Fruit fly (Drosophila melanogaster) whole organism, pupa: Measurements from ENCODE around the gene Jhbp15.

Experiments used
- CG10348 ChIP-seq: fragments of 200-800 bp; sonication (Bioruptor generic); IDR thresholded peaks from 2 replicates; pipeline ENCODE4 v1.3.6; 2022; ENCODE audit warnings: missing biosample characterization, missing genetic modification characterization
- CG12605 ChIP-seq: fragments of 200-800 bp; sonication (Bioruptor generic); IDR thresholded peaks from 2 replicates; pipeline ENCODE4 v1.3.6; 2022; ENCODE audit warnings: missing biosample characterization, missing genetic modification characterization
- CG13204 ChIP-seq: fragments of 200-800 bp; sonication (Bioruptor generic); optimal IDR thresholded peaks from 2 replicates; lab custom pipeline; 2018; ENCODE audit warnings: missing biosample characterization, mild to moderate bottlenecking, missing genetic modification characterization, moderate library complexity
- CG14655 ChIP-seq: fragments of 200-800 bp; sonication (Bioruptor generic); optimal IDR thresholded peaks from 3 replicates; lab custom pipeline; 2017; ENCODE audit warnings: mild to moderate bottlenecking, missing biosample characterization, missing genetic modification reagents, missing genetic modification characterization
- CG15710 ChIP-seq: fragments of 200-800 bp; sonication (Bioruptor generic); optimal IDR thresholded peaks from 2 replicates; lab custom pipeline; 2018; ENCODE audit warnings: missing biosample characterization, mild to moderate bottlenecking, missing genetic modification characterization, moderate library complexity
- CG17806 ChIP-seq: fragments of 200-800 bp; sonication (Bioruptor generic); optimal IDR thresholded peaks from 2 replicates; lab custom pipeline; 2018; ENCODE audit warnings: missing biosample characterization, mild to moderate bottlenecking, missing genetic modification characterization, moderate library complexity
- CG32121 ChIP-seq: fragments of 200-800 bp; sonication (Bioruptor generic); IDR thresholded peaks from 2 replicates; pipeline ENCODE4 v1.3.6; 2022; ENCODE audit warnings: missing biosample characterization, missing genetic modification characterization
- CG34367 ChIP-seq: fragments of 200-800 bp; sonication (Bioruptor generic); optimal IDR thresholded peaks from 2 replicates; lab custom pipeline; 2018; ENCODE audit warnings: missing biosample characterization, mild to moderate bottlenecking, missing genetic modification characterization
- CG4496 ChIP-seq: fragments of 200-800 bp; sonication (Bioruptor generic); IDR thresholded peaks from 3 replicates; pipeline ENCODE4 v1.3.6; 2022; ENCODE audit warnings: missing biosample characterization, missing genetic modification characterization
- CG8159 ChIP-seq: fragments of 200-800 bp; sonication (Bioruptor generic); optimal IDR thresholded peaks from 3 replicates; lab custom pipeline; 2018; ENCODE audit warnings: missing biosample characterization, mild to moderate bottlenecking, missing genetic modification characterization, moderate library complexity
- CG8301 ChIP-seq: fragments of 200-800 bp; sonication (Bioruptor generic); optimal IDR thresholded peaks from 2 replicates; lab custom pipeline; 2018; ENCODE audit warnings: missing biosample characterization, mild to moderate bottlenecking, missing genetic modification characterization
- CG9948 ChIP-seq: fragments of 200-800 bp; sonication (Bioruptor generic); optimal IDR thresholded peaks from 2 replicates; lab custom pipeline; 2018; ENCODE audit warnings: missing biosample characterization, mild to moderate bottlenecking, missing genetic modification characterization, moderate library complexity
- D1 ChIP-seq: fragments of 200-800 bp; sonication (Bioruptor generic); optimal IDR thresholded peaks from 2 replicates; lab custom pipeline; 2018; ENCODE audit warnings: missing biosample characterization, mild to moderate bottlenecking, missing genetic modification characterization, moderate library complexity
- EcR ChIP-seq: fragments of 200-800 bp; sonication (Bioruptor generic); optimal IDR thresholded peaks from 3 replicates; lab custom pipeline; 2019; ENCODE audit warnings: missing biosample characterization, missing genetic modification characterization, mild to moderate bottlenecking, moderate library complexity, missing genetic modification reagents
- Ets98B ChIP-seq: fragments of 200-800 bp; sonication (Bioruptor generic); IDR thresholded peaks from 2 replicates; pipeline ENCODE4 v1.3.6; 2022; ENCODE audit warnings: missing biosample characterization, missing genetic modification characterization
- Pif1A ChIP-seq: fragments of 200-800 bp; sonication (Bioruptor generic); optimal IDR thresholded peaks from 3 replicates; lab custom pipeline; 2016; ENCODE audit warnings: missing biosample characterization, missing genetic modification characterization
- Pif1B ChIP-seq: fragments of 200-800 bp; sonication (Bioruptor generic); optimal IDR thresholded peaks from 3 replicates; lab custom pipeline; 2016; ENCODE audit warnings: missing biosample characterization, missing genetic modification characterization
- Snoo ChIP-seq: fragments of 200-800 bp; sonication (Bioruptor generic); optimal IDR thresholded peaks from 3 replicates; lab custom pipeline; 2017; ENCODE audit warnings: missing biosample characterization, mild to moderate bottlenecking, missing genetic modification characterization, inconsistent platforms
- fd96Ca ChIP-seq: fragments of 200-800 bp; sonication (Bioruptor generic); IDR thresholded peaks from 3 replicates; pipeline ENCODE4 v1.3.6; 2022; ENCODE audit warnings: missing biosample characterization, missing genetic modification characterization
- gl ChIP-seq: fragments of 200-800 bp; sonication (Bioruptor generic); optimal IDR thresholded peaks from 2 replicates; lab custom pipeline; 2018; ENCODE audit warnings: missing biosample characterization, mild to moderate bottlenecking, missing genetic modification characterization
- rn ChIP-seq: fragments of 200-800 bp; sonication (Bioruptor generic); IDR thresholded peaks from 2 replicates; pipeline ENCODE4 v1.3.6; 2022; ENCODE audit warnings: missing biosample characterization, missing genetic modification characterization

Jhbp15 gene

dm6 chr3R:21064000-21064924, 13.5 kb upstream of the Jhbp15 start, which contains the start of gene Cortactin:
Gene Cortactin (minus strand): TSS chr3R:21064471.
- TF ChIP-seq D1 (no peak), Snoo (no peak), CG8301 (tag; lab: Kevin White, UChicago) (no peak), EcR (GFP tag; lab: Kevin White, UChicago) (peak; percentile 41), CG8159 (tag; lab: Kevin White, UChicago) (no peak), fd96Ca (GFP tag; lab: Robert Waterston, UW) (no peak), CG12605 (GFP tag; lab: Robert Waterston, UW) (no peak)

DNA sequence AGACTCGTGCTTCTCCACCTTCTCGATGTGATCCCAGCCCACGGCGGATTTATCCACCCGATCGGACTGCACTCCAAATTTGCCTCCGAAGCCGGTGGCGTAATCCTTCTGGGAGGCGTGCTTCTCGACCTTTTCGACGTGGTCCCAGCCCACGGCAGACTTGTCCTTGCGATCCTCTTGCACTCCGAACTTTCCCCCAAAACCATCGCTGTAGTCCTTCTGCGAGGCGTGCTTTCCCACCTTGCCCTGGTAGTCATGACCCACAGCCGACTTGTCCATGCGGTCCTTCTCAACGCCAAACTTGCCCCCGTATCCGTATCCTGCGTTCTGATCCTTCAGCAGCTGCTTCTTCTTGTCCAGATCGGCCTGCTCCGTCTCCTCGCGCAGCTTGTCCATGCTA, 12.7 kb upstream of the Jhbp15 start:
- TF ChIP-seq Pif1B (no peak), CG8159 (tag; lab: Kevin White, UChicago) (no peak), CG15710 (tag; lab: Kevin White, UChicago) (no peak), D1 (no peak), gl (no peak), EcR (GFP tag; lab: Kevin White, UChicago) (no peak), Pif1A (no peak)

dm6 chr3R:21060430-21061245, 9.9 kb upstream of the Jhbp15 start, which contains the start of gene Mvl:
Gene Mvl (minus strand): TSS chr3R:21060800.
- TF ChIP-seq fd96Ca (GFP tag; lab: Robert Waterston, UW), result no peak
- TF ChIP-seq CG10348 (GFP tag; lab: Robert Waterston, UW), result no peak
- TF ChIP-seq CG9948 (tag; lab: Kevin White, UChicago), result no peak
- no peak for TF ChIP-seq CG14655 (GFP tag; lab: Kevin White, UChicago)
- TF ChIP-seq CG8159 (tag; lab: Kevin White, UChicago), result no peak
- TF ChIP-seq Pif1A, result no peak
- no peak for TF ChIP-seq CG13204 (GFP tag; lab: Kevin White, UChicago)
- TF ChIP-seq Ets98B (GFP tag; lab: Robert Waterston, UW), result peak; percentile 41; the same call in 1 of the 2 replicates
- TF ChIP-seq Snoo, result no peak
- peak; percentile 86 for TF ChIP-seq EcR (GFP tag; lab: Kevin White, UChicago)
- no peak for TF ChIP-seq CG17806 (tag; lab: Kevin White, UChicago)
- TF ChIP-seq Pif1B, result no peak
- no peak for TF ChIP-seq D1
- peak; percentile 55; the same call in 2 of the 3 replicates for TF ChIP-seq CG4496 (GFP tag; lab: Robert Waterston, UW)
- no peak for TF ChIP-seq CG15710 (tag; lab: Kevin White, UChicago)
- TF ChIP-seq CG34367 (tag; lab: Kevin White, UChicago), result no peak
- no peak for TF ChIP-seq rn (GFP tag; lab: Robert Waterston, UW)
- TF ChIP-seq gl, result no peak
- TF ChIP-seq CG12605 (GFP tag; lab: Robert Waterston, UW), result 0 out of 2 replicates have a peak, but pooled peaks have one; percentile 12
- no peak for TF ChIP-seq CG32121 (GFP tag; lab: Robert Waterston, UW)
- no peak for TF ChIP-seq CG8301 (tag; lab: Kevin White, UChicago)

DNA sequence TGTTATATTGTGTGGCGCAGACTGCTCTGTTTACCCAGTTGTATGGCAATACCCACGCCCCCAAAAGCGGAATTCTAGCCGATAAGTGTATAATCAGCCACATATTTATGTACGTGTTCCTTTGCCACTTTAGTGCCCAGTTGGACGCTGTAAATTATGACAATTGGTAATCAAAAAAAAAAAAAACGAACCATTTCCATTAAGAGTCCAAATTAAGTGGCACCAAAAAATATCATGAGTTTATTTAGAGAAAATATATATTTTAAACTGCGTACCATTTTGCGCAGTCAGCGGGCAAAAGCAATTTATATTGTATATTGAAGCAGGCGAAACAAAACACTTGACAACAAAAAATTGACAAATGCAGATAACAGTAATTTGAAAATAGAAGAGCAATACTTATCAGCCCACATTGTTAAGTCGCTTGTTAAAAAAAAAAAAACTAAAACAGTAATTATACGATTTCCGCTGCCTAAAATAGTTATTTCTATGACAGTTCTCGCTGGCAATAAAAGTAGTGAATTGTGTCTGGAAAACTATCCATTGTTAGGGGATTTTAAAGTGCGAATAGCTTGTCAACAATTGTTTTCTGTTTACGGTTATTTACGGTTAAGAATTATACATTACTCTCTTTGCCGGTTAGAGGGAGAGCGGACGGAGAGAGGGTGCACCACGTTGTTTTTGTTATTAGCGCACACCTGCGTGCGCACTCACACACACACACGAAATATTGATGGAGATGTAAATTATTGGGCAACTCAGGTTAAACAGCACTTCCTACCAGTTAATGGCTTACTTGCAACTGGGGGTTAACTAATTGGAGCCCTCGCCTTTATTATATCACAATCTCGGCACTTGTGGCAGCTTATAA, 8.9 kb upstream of the Jhbp15 start:
- TF ChIP-seq CG8159 (tag; lab: Kevin White, UChicago) (no peak), D1 (no peak), CG17806 (tag; lab: Kevin White, UChicago) (no peak), CG32121 (GFP tag; lab: Robert Waterston, UW) (no peak), Pif1B (no peak), Snoo (no peak), CG14655 (GFP tag; lab: Kevin White, UChicago) (no peak), CG10348 (GFP tag; lab: Robert Waterston, UW) (no peak), rn (GFP tag; lab: Robert Waterston, UW) (no peak), CG8301 (tag; lab: Kevin White, UChicago) (no peak), EcR (GFP tag; lab: Kevin White, UChicago) (no peak), CG4496 (GFP tag; lab: Robert Waterston, UW) (no peak), CG34367 (tag; lab: Kevin White, UChicago) (no peak), CG15710 (tag; lab: Kevin White, UChicago) (no peak), CG12605 (GFP tag; lab: Robert Waterston, UW) (no peak), gl (no peak), CG9948 (tag; lab: Kevin White, UChicago) (no peak), fd96Ca (GFP tag; lab: Robert Waterston, UW) (no peak), Pif1A (no peak), CG13204 (GFP tag; lab: Kevin White, UChicago) (no peak)
